Fruit fly (Drosophila melanogaster): Measurements from ENCODE around the gene CG13075.

- TF ChIP-seq CG8478 (optimal IDR thresholded peaks at IDR 0.05) (no peak), psq (optimal IDR thresholded peaks at IDR 0.05) (no peak), Dll (optimal IDR thresholded peaks at IDR 0.05) (no peak), EcR (GFP tag; optimal IDR thresholded peaks at IDR 0.05) (no peak), usp (GFP tag; optimal IDR thresholded peaks at IDR 0.05) (no peak), pan (optimal IDR thresholded peaks at IDR 0.05) (no peak)
Measured at dm6 chr3L:16039063-16039462, 44.7 kb upstream of the CG13075 start.
